Worm (Caenorhabditis elegans): Measurements from ENCODE around the gene mam-7.
A peak's percentile ranks its signal among the peaks of the same experiment; 100 is the strongest.

- no peak for TF ChIP-seq alr-1 (tag; optimal IDR thresholded peaks at IDR 0.05; ENCODE audit: borderline replicate concordance)
- peak; percentile 42 to 58 (median 53) for TF ChIP-seq ceh-82 (tag; optimal IDR thresholded peaks at IDR 0.05)
These were observed 31.2 kb upstream of the mam-7 start for ce11 chrIII:9861470-9862342.
